Fruit fly (Drosophila melanogaster) whole organism, embryonic: ENCODE measurements around the gene CG13659.

Experiments
- Abd-B ChIP-seq: fragments of 200-800 bp; sonication (Bioruptor generic); optimal IDR thresholded peaks from 2 replicates; lab custom pipeline; 2018; ENCODE audit warnings: missing biosample characterization, mild to moderate bottlenecking, missing genetic modification characterization, moderate library complexity
- Bgb ChIP-seq: fragments of 200-800 bp; sonication (Bioruptor generic); IDR thresholded peaks from 2 replicates; pipeline ENCODE4 v1.3.6; 2022; ENCODE audit warnings: missing biosample characterization, missing genetic modification characterization; ENCODE audit not compliant: partially characterized antibody
- CG10979 ChIP-seq: fragments of 200-800 bp; sonication (Bioruptor generic); optimal IDR thresholded peaks from 2 replicates; lab custom pipeline; 2018; ENCODE audit warnings: missing biosample characterization, mild to moderate bottlenecking, missing genetic modification characterization, moderate library complexity
- CG15601 ChIP-seq: fragments of 200-800 bp; sonication (Bioruptor generic); optimal IDR thresholded peaks from 3 replicates; lab custom pipeline; 2019; ENCODE audit warnings: missing biosample characterization, mild to moderate bottlenecking, missing genetic modification characterization, moderate library complexity
- CG16779 ChIP-seq: fragments of 200-800 bp; sonication (Bioruptor generic); IDR thresholded peaks from 2 replicates; pipeline ENCODE4 v1.3.6; 2022; ENCODE audit warnings: missing biosample characterization, missing genetic modification characterization
- CG17912 ChIP-seq: fragments of 200-800 bp; sonication (Bioruptor generic); optimal IDR thresholded peaks from 2 replicates; lab custom pipeline; 2018; ENCODE audit warnings: missing biosample characterization, mild to moderate bottlenecking, missing genetic modification characterization
- CG1792 ChIP-seq: fragments of 200-800 bp; sonication (Bioruptor generic); optimal IDR thresholded peaks from 2 replicates; lab custom pipeline; 2016; ENCODE audit warnings: missing biosample characterization, missing genetic modification characterization
- CG18262 ChIP-seq: fragments of 200-800 bp; optimal IDR thresholded peaks from 3 replicates; lab custom pipeline; 2019; ENCODE audit warnings: missing biosample characterization, mild to moderate bottlenecking, missing genetic modification characterization, moderate library complexity
- CG18764 ChIP-seq: fragments of 200-800 bp; sonication (Bioruptor generic); optimal IDR thresholded peaks from 3 replicates; lab custom pipeline; 2016; ENCODE audit warnings: missing biosample characterization, missing genetic modification characterization
- CG2129 ChIP-seq: fragments of 200-800 bp; sonication (Bioruptor generic); IDR thresholded peaks from 2 replicates; pipeline ENCODE4 v1.3.6; 2022; ENCODE audit warnings: missing biosample characterization, missing genetic modification characterization; ENCODE audit not compliant: partially characterized antibody
- CG2889 ChIP-seq: fragments of 200-800 bp; sonication (Bioruptor generic); IDR thresholded peaks from 3 replicates; pipeline ENCODE4 v1.3.6; 2022; ENCODE audit warnings: missing biosample characterization, missing genetic modification characterization
- CG3281 ChIP-seq: fragments of 200-800 bp; sonication (Bioruptor generic); optimal IDR thresholded peaks from 3 replicates; lab custom pipeline; 2017; ENCODE audit warnings: missing biosample characterization, mild to moderate bottlenecking, missing genetic modification characterization
- CG3407 ChIP-seq: fragments of 200-800 bp; sonication (Bioruptor generic); optimal IDR thresholded peaks from 2 replicates; lab custom pipeline; 2018; ENCODE audit warnings: missing biosample characterization, mild to moderate bottlenecking, missing genetic modification characterization
- CG34224 ChIP-seq: fragments of 200-800 bp; sonication (Bioruptor generic); IDR thresholded peaks from 3 replicates; pipeline ENCODE4 v1.3.6; 2022; ENCODE audit warnings: missing biosample characterization, missing genetic modification characterization; ENCODE audit not compliant: partially characterized antibody
- CG4854 ChIP-seq: fragments of 200-800 bp; sonication (Bioruptor generic); optimal IDR thresholded peaks from 2 replicates; lab custom pipeline; 2016; ENCODE audit warnings: missing biosample characterization, missing genetic modification characterization, inconsistent platforms
- CG6272 ChIP-seq: fragments of 200-800 bp; sonication (Bioruptor generic); IDR thresholded peaks from 2 replicates; pipeline ENCODE4 v1.3.6; 2022; ENCODE audit warnings: missing biosample characterization, missing genetic modification characterization
- CG6654 ChIP-seq: fragments of 200-800 bp; sonication (Bioruptor generic); optimal IDR thresholded peaks from 2 replicates; lab custom pipeline; 2017; ENCODE audit warnings: missing biosample characterization, mild to moderate bottlenecking, missing genetic modification characterization
- CG6689 ChIP-seq: fragments of 200-800 bp; sonication (Bioruptor generic); IDR thresholded peaks from 2 replicates; pipeline ENCODE4 v1.3.6; 2022; ENCODE audit warnings: missing biosample characterization, missing genetic modification characterization
- CG8290 ChIP-seq, 3 experiments: fragments of 200-800 bp; sonication (Bioruptor generic); optimal IDR thresholded peaks; 2 replicates each; lab custom pipeline; 2016 to 2019; ENCODE audit warnings: missing biosample characterization in 3 of 3, missing genetic modification characterization in 3 of 3, mild to moderate bottlenecking in 2 of 3, moderate library complexity in 1 of 3
- CG8388 ChIP-seq: fragments of 200-800 bp; sonication (Bioruptor generic); optimal IDR thresholded peaks from 2 replicates; lab custom pipeline; 2019; ENCODE audit warnings: missing biosample characterization, mild to moderate bottlenecking, missing genetic modification characterization, moderate library complexity
- CG9215 ChIP-seq: fragments of 200-800 bp; sonication (Bioruptor generic); IDR thresholded peaks from 2 replicates; pipeline ENCODE4 v1.3.6; 2022; ENCODE audit warnings: missing biosample characterization, missing genetic modification characterization
- Dbx ChIP-seq: fragments of 200-800 bp; sonication (Bioruptor generic); IDR thresholded peaks from 3 replicates; pipeline ENCODE4 v1.3.6; 2022; ENCODE audit warnings: missing biosample characterization, missing genetic modification characterization
- Drgx ChIP-seq: fragments of 200-800 bp; sonication (Bioruptor generic); IDR thresholded peaks from 2 replicates; pipeline ENCODE4 v1.3.6; 2022; ENCODE audit warnings: missing biosample characterization, missing genetic modification characterization
- Gug ChIP-seq: fragments of 200-800 bp; sonication (Bioruptor generic); IDR thresholded peaks from 4 replicates; pipeline ENCODE4 v1.3.6; 2022; ENCODE audit warnings: missing biosample characterization, missing genetic modification characterization
- H2.0 ChIP-seq: fragments of 200-800 bp; sonication (Bioruptor generic); IDR thresholded peaks from 2 replicates; pipeline ENCODE4 v1.3.6; 2022; ENCODE audit warnings: missing biosample characterization, missing genetic modification characterization
- HmgD ChIP-seq: fragments of 200-800 bp; sonication (Bioruptor generic); optimal IDR thresholded peaks from 3 replicates; lab custom pipeline; 2016; ENCODE audit warnings: missing biosample characterization, missing genetic modification characterization
- Lhr ChIP-seq: fragments of 200-800 bp; sonication (Bioruptor generic); optimal IDR thresholded peaks from 3 replicates; lab custom pipeline; 2017; ENCODE audit warnings: mild to moderate bottlenecking, missing biosample characterization, missing genetic modification reagents, missing genetic modification characterization
- Lim3 ChIP-seq: fragments of 200-800 bp; sonication (Bioruptor generic); IDR thresholded peaks from 2 replicates; pipeline ENCODE4 v1.3.6; 2022; ENCODE audit warnings: missing biosample characterization, missing genetic modification characterization
- Med ChIP-seq: fragments of 200-800 bp; sonication (Bioruptor generic); peaks from one replicate; lab custom pipeline; 2016; ENCODE audit warnings: missing biosample characterization, missing genetic modification characterization, mild to moderate bottlenecking, inconsistent platforms, moderate library complexity
- Nf-YB ChIP-seq: fragments of 200-800 bp; sonication (Bioruptor generic); optimal IDR thresholded peaks from 3 replicates; lab custom pipeline; 2019; ENCODE audit warnings: missing biosample characterization, mild to moderate bottlenecking, missing genetic modification characterization, moderate library complexity
- Pdp1 ChIP-seq, 2 experiments: fragments of 200-800 bp; sonication (Bioruptor generic); optimal IDR thresholded peaks; 3 replicates each; lab custom pipeline; 2016; ENCODE audit warnings: missing biosample characterization in 2 of 2, missing genetic modification characterization in 2 of 2, mild to moderate bottlenecking in 1 of 2, moderate library complexity in 1 of 2
- ac ChIP-seq: fragments of 200-800 bp; sonication (Bioruptor generic); optimal IDR thresholded peaks from 3 replicates; lab custom pipeline; 2017; ENCODE audit warnings: missing biosample characterization, mild to moderate bottlenecking, missing genetic modification characterization
- al ChIP-seq: fragments of 200-800 bp; sonication (Bioruptor generic); IDR thresholded peaks from 2 replicates; pipeline ENCODE4 v1.3.6; 2022; ENCODE audit warnings: missing biosample characterization, missing genetic modification characterization
- cato ChIP-seq: fragments of 200-800 bp; sonication (Bioruptor generic); optimal IDR thresholded peaks from 2 replicates; lab custom pipeline; 2016; ENCODE audit warnings: missing biosample characterization, missing genetic modification characterization, borderline replicate concordance
- cg ChIP-seq: fragments of 200-800 bp; sonication (Bioruptor generic); optimal IDR thresholded peaks from 3 replicates; lab custom pipeline; 2019; ENCODE audit warnings: missing biosample characterization, mild to moderate bottlenecking, missing genetic modification characterization, moderate library complexity
- dm ChIP-seq: fragments of 200-800 bp; sonication (Bioruptor generic); optimal IDR thresholded peaks from 3 replicates; lab custom pipeline; 2016; ENCODE audit warnings: missing biosample characterization, missing genetic modification characterization
- eve ChIP-seq, 2 experiments: fragments of >200 bp; optimal IDR thresholded peaks; 2 replicates each; lab custom pipeline; 2017; ENCODE audit warnings: missing biosample characterization in 2 of 2, missing genetic modification characterization in 2 of 2
- eyg ChIP-seq: fragments of 200-800 bp; sonication (Bioruptor generic); optimal IDR thresholded peaks from 3 replicates; lab custom pipeline; 2016; ENCODE audit warnings: missing biosample characterization, missing genetic modification characterization
- fru ChIP-seq: fragments of >200 bp; optimal IDR thresholded peaks from 2 replicates; lab custom pipeline; 2017
- inv ChIP-seq: fragments of 200-800 bp; sonication (Bioruptor generic); IDR thresholded peaks from 2 replicates; pipeline ENCODE4 v1.3.6; 2022; ENCODE audit warnings: missing biosample characterization, missing genetic modification characterization; ENCODE audit not compliant: partially characterized antibody
- ken ChIP-seq: fragments of 200-800 bp; sonication (Bioruptor generic); IDR thresholded peaks from 3 replicates; pipeline ENCODE4 v1.3.6; 2022; ENCODE audit warnings: missing biosample characterization, missing genetic modification characterization
- nom ChIP-seq: fragments of 200-800 bp; sonication (Bioruptor generic); optimal IDR thresholded peaks from 2 replicates; lab custom pipeline; 2017; ENCODE audit warnings: missing biosample characterization, missing genetic modification characterization, mild to moderate bottlenecking, moderate library complexity, missing genetic modification reagents
- onecut ChIP-seq: fragments of 200-800 bp; sonication (Bioruptor generic); IDR thresholded peaks from 2 replicates; pipeline ENCODE4 v1.3.6; 2022; ENCODE audit warnings: missing biosample characterization, missing genetic modification characterization
- repo ChIP-seq: fragments of 200-800 bp; sonication (Bioruptor generic); optimal IDR thresholded peaks from 2 replicates; lab custom pipeline; 2016; ENCODE audit warnings: missing biosample characterization, missing genetic modification characterization
- salm ChIP-seq: fragments of 200-800 bp; sonication (Bioruptor generic); optimal IDR thresholded peaks from 2 replicates; lab custom pipeline; 2018; ENCODE audit warnings: missing biosample characterization, mild to moderate bottlenecking, missing genetic modification characterization
- sd ChIP-seq: fragments of 200-800 bp; sonication (Bioruptor generic); optimal IDR thresholded peaks from 3 replicates; lab custom pipeline; 2018; ENCODE audit warnings: missing biosample characterization, mild to moderate bottlenecking, missing genetic modification characterization, moderate library complexity
- slbo ChIP-seq: fragments of 200-800 bp; sonication (Bioruptor generic); IDR thresholded peaks from 2 replicates; pipeline ENCODE4 v1.3.6; 2022; ENCODE audit warnings: missing biosample characterization, missing genetic modification characterization
- trh ChIP-seq: fragments of 200-800 bp; sonication (Bioruptor generic); optimal IDR thresholded peaks from 2 replicates; lab custom pipeline; 2016; ENCODE audit warnings: missing biosample characterization, missing genetic modification characterization
- ttk ChIP-seq: fragments of 200-800 bp; sonication (Bioruptor generic); IDR thresholded peaks from 2 replicates; pipeline ENCODE4 v2.1.2; 2022; ENCODE audit warnings: missing biosample characterization, missing genetic modification characterization
- vnd ChIP-seq: fragments of 200-800 bp; sonication (Bioruptor generic); IDR thresholded peaks from 3 replicates; pipeline ENCODE4 v1.3.6; 2022; ENCODE audit warnings: missing biosample characterization, missing genetic modification characterization; ENCODE audit not compliant: partially characterized antibody
- zfh2 ChIP-seq: fragments of 200-800 bp; sonication (Bioruptor generic); optimal IDR thresholded peaks from 2 replicates; lab custom pipeline; 2016; ENCODE audit warnings: missing biosample characterization, missing genetic modification characterization

The CG13659 gene

DNA sequence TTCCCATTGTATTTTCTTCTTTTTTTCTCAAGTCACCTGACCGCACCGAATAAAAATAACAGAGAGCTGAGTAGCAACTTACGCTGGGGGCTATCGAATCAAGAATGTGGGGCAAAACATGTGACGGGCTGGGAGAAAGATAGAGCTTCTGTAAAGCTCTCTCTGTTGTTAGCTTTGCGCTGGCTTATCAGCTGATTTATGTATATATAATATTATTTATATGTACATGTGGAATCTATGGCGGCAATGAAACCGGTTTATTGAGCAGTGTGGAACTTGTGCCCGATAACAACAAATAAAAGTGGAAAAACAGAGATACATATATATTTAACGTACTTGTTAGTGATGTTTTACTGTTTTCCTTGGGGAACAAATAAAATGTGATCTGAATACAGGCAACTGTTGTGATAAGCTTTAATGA, 7.8 kb upstream of the CG13659 start, which contains the start of gene CG31098 (continued):
- TF ChIP-seq Lhr (GFP tag; lab: Kevin White, UChicago) (no peak), slbo (GFP tag; lab: Robert Waterston, UW) (no peak), trh (GFP tag; lab: Kevin White, UChicago) (no peak), ken (GFP tag; lab: Robert Waterston, UW) (no peak), CG17912 (no peak), CG2889 (GFP tag; lab: Robert Waterston, UW) (no peak), eve (GFP tag; optimal IDR thresholded peaks at IDR 0.05; lab: Kevin White, UChicago) (peak in 1 of 2 experiments; percentile 18), cg (GFP tag; lab: Kevin White, UChicago) (no peak), Lim3 (no peak), CG1792 (GFP tag; lab: Kevin White, UChicago) (no peak), CG9215 (no peak), inv (GFP tag; lab: Robert Waterston, UW) (no peak), CG4854 (no peak), fru (no peak), eyg (no peak), CG34224 (GFP tag; lab: Robert Waterston, UW) (peak; percentile 49; the same call in 1 of the 3 replicates), CG8290 (GFP tag; optimal IDR thresholded peaks at IDR 0.05; lab: Kevin White, UChicago) (no peak), CG8290 (tag; optimal IDR thresholded peaks at IDR 0.05; lab: Kevin White, UChicago) (peak in 1 of 2 experiments; percentile 11), CG2129 (GFP tag; lab: Robert Waterston, UW) (no peak), nom (no peak), CG18764 (GFP tag; lab: Kevin White, UChicago) (no peak), CG8388 (GFP tag; lab: Kevin White, UChicago) (no peak), CG15601 (tag; lab: Kevin White, UChicago) (peak; percentile 0), al (GFP tag; lab: Robert Waterston, UW) (no peak), repo (GFP tag; lab: Kevin White, UChicago) (no peak), sd (tag; lab: Kevin White, UChicago) (peak; percentile 95), CG6689 (GFP tag; lab: Robert Waterston, UW) (no peak), ttk (GFP tag; lab: Robert Waterston, UW) (no peak), ac (GFP tag; lab: Kevin White, UChicago) (no peak), HmgD (GFP tag; lab: Kevin White, UChicago) (no peak), Bgb (no peak), onecut (GFP tag; lab: Robert Waterston, UW) (no peak), CG16779 (no peak), H2.0 (no peak), CG3407 (no peak), CG6654 (GFP tag; lab: Kevin White, UChicago) (no peak), cato (GFP tag; lab: Kevin White, UChicago) (no peak), Abd-B (GFP tag; lab: Kevin White, UChicago) (no peak), Nf-YB (GFP tag; lab: Kevin White, UChicago) (no peak), Pdp1 (GFP tag; optimal IDR thresholded peaks at IDR 0.05; lab: Kevin White, UChicago) (peak in 1 of 2 experiments; percentile 39), CG18262 (tag; lab: Kevin White, UChicago) (no peak), Med (GFP tag; lab: Kevin White, UChicago) (no peak), CG3281 (GFP tag; lab: Kevin White, UChicago) (peak; percentile 53), CG6272 (GFP tag; lab: Robert Waterston, UW) (no peak), zfh2 (GFP tag; lab: Kevin White, UChicago) (no peak), Drgx (GFP tag; lab: Robert Waterston, UW) (no peak), dm (no peak), Gug (no peak), Dbx (no peak), vnd (GFP tag; lab: Robert Waterston, UW) (no peak), salm (tag; lab: Kevin White, UChicago) (peak; percentile 48), CG10979 (no peak)
